Worm (Caenorhabditis elegans) whole organism, early embryonic: ENCODE data around the gene Y47D7A.3.

Experiments used
- B0310.2 ChIP-seq: sonication (generic microtip); optimal IDR thresholded peaks from 2 replicates; lab custom pipeline; 2016; ENCODE audit warnings: mild to moderate bottlenecking, missing genetic modification characterization, missing compliant biosample characterization
- aly-1 ChIP-seq: sonication (generic microtip); optimal IDR thresholded peaks from 2 replicates; lab custom pipeline; 2016; ENCODE audit warnings: missing genetic modification characterization, missing compliant biosample characterization
- ama-1 ChIP-seq: fragments of 150-350 bp; optimal IDR thresholded peaks from 2 replicates; lab custom pipeline; 2014
- ceh-13 ChIP-seq: fragments of 200-800 bp; sonication (Bioruptor generic); optimal IDR thresholded peaks from 2 replicates; lab custom pipeline; 2018; ENCODE audit warnings: mild to moderate bottlenecking, missing genetic modification characterization, missing compliant biosample characterization
- ceh-36 ChIP-seq: sonication (generic microtip); optimal IDR thresholded peaks from 2 replicates; lab custom pipeline; 2016; ENCODE audit warnings: missing genetic modification characterization, inconsistent platforms, missing compliant biosample characterization
- flt-1 ChIP-seq: fragments of 200-800 bp; sonication (Bioruptor generic); IDR thresholded peaks from 2 replicates; pipeline ENCODE4 v1.3.6; 2022; ENCODE audit warnings: missing genetic modification characterization, missing compliant biosample characterization
- hmbx-1 ChIP-seq: sonication (generic microtip); optimal IDR thresholded peaks from 2 replicates; lab custom pipeline; 2016; ENCODE audit warnings: mild to moderate bottlenecking, missing genetic modification characterization, missing compliant biosample characterization
- hmg-4 ChIP-seq: fragments of 200-800 bp; sonication (Bioruptor generic); optimal IDR thresholded peaks from 2 replicates; lab custom pipeline; 2018; ENCODE audit warnings: mild to moderate bottlenecking, missing genetic modification characterization, missing compliant biosample characterization
- hnd-1 ChIP-seq: sonication (generic microtip); optimal IDR thresholded peaks from 2 replicates; lab custom pipeline; 2016; ENCODE audit warnings: missing genetic modification characterization, missing compliant biosample characterization
- pes-1 ChIP-seq: fragments of 200-800 bp; sonication (Bioruptor generic); IDR thresholded peaks from 2 replicates; pipeline ENCODE4 v1.3.6; 2022; ENCODE audit warnings: missing genetic modification reagents, missing genetic modification characterization, missing compliant biosample characterization
- sea-1 ChIP-seq: fragments of 200-800 bp; sonication (Bioruptor generic); conservative IDR thresholded peaks from 2 replicates; pipeline ENCODE4 v1.3.6; 2022; ENCODE audit warnings: missing genetic modification characterization, missing compliant biosample characterization
- tbx-11 ChIP-seq: fragments of 200-800 bp; sonication (Bioruptor generic); IDR thresholded peaks from 2 replicates; pipeline ENCODE4 v1.3.6; 2022; ENCODE audit warnings: missing genetic modification characterization, missing compliant biosample characterization
- tbx-37 ChIP-seq: fragments of 200-800 bp; sonication (Bioruptor generic); conservative IDR thresholded peaks from 2 replicates; pipeline ENCODE4 v1.3.6; 2022; ENCODE audit warnings: missing genetic modification reagents, missing genetic modification characterization, missing compliant biosample characterization
- tra-4 ChIP-seq: sonication (generic microtip); optimal IDR thresholded peaks from 2 replicates; lab custom pipeline; 2017; ENCODE audit warnings: missing genetic modification characterization, missing compliant biosample characterization

ce11 chrV:4372986-4373385 is 37.8 kb upstream of the Y47D7A.3 start:
- TF ChIP-seq tbx-37 (no peak), flt-1 (GFP tag; lab: Robert Waterston, UW) (no peak), tra-4 (tag; lab: Kevin White, UChicago) (no peak), hmg-4 (GFP tag; lab: Kevin White, UChicago) (no peak), pes-1 (GFP tag; lab: Robert Waterston, UW) (no peak), ceh-13 (GFP tag; lab: Kevin White, UChicago) (no peak), ama-1 (lab: Kevin White, UChicago) (no peak), ceh-36 (tag; lab: Kevin White, UChicago) (no peak), sea-1 (GFP tag; lab: Robert Waterston, UW) (no peak), tbx-11 (GFP tag; lab: Robert Waterston, UW) (no peak), B0310.2 (tag; lab: Kevin White, UChicago) (no peak), hnd-1 (tag; lab: Kevin White, UChicago) (no peak), hmbx-1 (tag; lab: Kevin White, UChicago) (no peak), aly-1 (tag; lab: Kevin White, UChicago) (no peak)
